ENCODE assay signal across 3 fruit fly cellular contexts in the genomic region with DNA sequence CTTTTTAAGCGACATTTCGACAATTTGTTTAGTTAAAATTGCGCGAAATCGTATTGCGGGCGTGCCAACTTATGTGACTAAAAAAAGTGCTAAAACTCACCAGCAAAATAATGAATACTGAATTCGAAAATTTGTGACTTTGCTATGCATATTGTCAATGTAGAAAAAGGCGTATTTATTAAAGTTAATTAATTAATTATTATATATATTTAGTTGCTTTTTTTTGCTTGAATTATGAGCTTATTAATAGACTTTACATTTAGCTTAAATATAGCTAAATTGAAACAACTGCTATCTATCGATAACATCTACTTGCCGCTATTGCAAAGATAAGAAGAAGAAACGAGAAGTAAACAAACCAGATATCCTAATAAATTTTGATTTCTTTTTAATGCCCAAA.
TF ChIP-seq lines count a peak whose summit lies in the region.

A gene (minus strand): TSS at position 56 of the 400 bp plus-strand sequence.
A gene (plus strand): TSS at position 333 of the 400 bp plus-strand sequence.

- TF ChIP-seq CTCF in whole organism, embryonic (GFP tag; optimal IDR thresholded peaks at IDR 0.05; lab: Kevin White, UChicago) = no peak

TF ChIP-seq in whole organism, embryonic, 481 proteins besides CTCF, POLR2A, EP300 and RAD21 (continues in another document):
- TF ChIP-seq lmd (GFP tag; IDR thresholded peaks at IDR 0.05; lab: Robert Waterston, UW) (no peak), gfzf (GFP tag; optimal IDR thresholded peaks at IDR 0.05; lab: Kevin White, UChicago) (peak; percentile 63), Adf1 (GFP tag; IDR thresholded peaks at IDR 0.05; lab: Robert Waterston, UW) (no peak), lola (GFP tag; optimal IDR thresholded peaks at IDR 0.05; lab: Kevin White, UChicago) (no peak), CG10267 (tag; optimal IDR thresholded peaks at IDR 0.05; lab: Kevin White, UChicago) (peak; percentile 25), CG3726 (GFP tag; IDR thresholded peaks at IDR 0.05; lab: Robert Waterston, UW) (no peak), CG8944 (GFP tag; optimal IDR thresholded peaks at IDR 0.05; lab: Kevin White, UChicago) (no peak), CG4854 (GFP tag; optimal IDR thresholded peaks at IDR 0.05; lab: Kevin White, UChicago) (no peak), Spps (tag; optimal IDR thresholded peaks at IDR 0.05; lab: Kevin White, UChicago) (no peak), knrl (GFP tag; IDR thresholded peaks at IDR 0.05; lab: Robert Waterston, UW; ENCODE audit: partially characterized antibody) (0 out of 3 replicates have a peak, but pooled peaks have one; percentile 16), CG12391 (tag; optimal IDR thresholded peaks at IDR 0.05; lab: Kevin White, UChicago) (peak; percentile 7), CG33557 (GFP tag; optimal IDR thresholded peaks at IDR 0.05; lab: Kevin White, UChicago) (no peak), Atf-2 (GFP tag; optimal IDR thresholded peaks at IDR 0.05; lab: Kevin White, UChicago) (no peak), CG10366 (GFP tag; IDR thresholded peaks at IDR 0.05; lab: Robert Waterston, UW) (no peak), dmrt11E (tag; optimal IDR thresholded peaks at IDR 0.05; lab: Kevin White, UChicago) (no peak), CG4328 (GFP tag; optimal IDR thresholded peaks at IDR 0.05; lab: Kevin White, UChicago) (no peak), CG6683 (GFP tag; optimal IDR thresholded peaks at IDR 0.05; lab: Kevin White, UChicago) (no peak), Meics (GFP tag; optimal IDR thresholded peaks at IDR 0.05; lab: Kevin White, UChicago) (no peak), CG17186 (GFP tag; optimal IDR thresholded peaks at IDR 0.05; lab: Kevin White, UChicago) (no peak), croc (GFP tag; conservative IDR thresholded peaks at IDR 0.05; lab: Robert Waterston, UW) (no peak), CG7839 (tag; optimal IDR thresholded peaks at IDR 0.05; lab: Kevin White, UChicago) (no peak), Rx (GFP tag; IDR thresholded peaks at IDR 0.05; lab: Robert Waterston, UW) (no peak), Lhr (GFP tag; optimal IDR thresholded peaks at IDR 0.05; lab: Kevin White, UChicago) (no peak), HmgD (GFP tag; optimal IDR thresholded peaks at IDR 0.05; lab: Kevin White, UChicago) (no peak), CG6813 (GFP tag; optimal IDR thresholded peaks at IDR 0.05; lab: Kevin White, UChicago) (no peak), sens (GFP tag; lab: Kevin White, UChicago) (peak; percentile 13), Lim3 (GFP tag; IDR thresholded peaks at IDR 0.05; lab: Robert Waterston, UW) (no peak), ara (GFP tag; IDR thresholded peaks at IDR 0.05; lab: Robert Waterston, UW) (no peak), gcm (GFP tag; optimal IDR thresholded peaks at IDR 0.05; lab: Kevin White, UChicago) (no peak), Mad (GFP tag; optimal IDR thresholded peaks at IDR 0.05; lab: Kevin White, UChicago) (no peak)

TF ChIP-seq in whole organism, prepupa, 60 proteins besides CTCF, POLR2A, EP300 and RAD21:
- TF ChIP-seq fkh (GFP tag; optimal IDR thresholded peaks at IDR 0.05; lab: Kevin White, UChicago) (peak; percentile 80), CG6808 (GFP tag; optimal IDR thresholded peaks at IDR 0.05; lab: Kevin White, UChicago) (no peak), Hr39 (GFP tag; optimal IDR thresholded peaks at IDR 0.05; lab: Kevin White, UChicago) (no peak)

TF ChIP-seq in whole organism, wandering third instar larva, 38 proteins besides CTCF, POLR2A, EP300 and RAD21:
- TF ChIP-seq Hr78 (GFP tag; optimal IDR thresholded peaks at IDR 0.05; lab: Kevin White, UChicago) (no peak), dsf (GFP tag; optimal IDR thresholded peaks at IDR 0.05; lab: Kevin White, UChicago; ENCODE audit: borderline replicate concordance) (no peak), Myc (optimal IDR thresholded peaks at IDR 0.05; lab: Kevin White, UChicago) (peak; percentile 56), Mio (GFP tag; optimal IDR thresholded peaks at IDR 0.05; lab: Kevin White, UChicago) (no peak), woc (GFP tag; optimal IDR thresholded peaks at IDR 0.05; lab: Kevin White, UChicago) (peak; percentile 13)
TF ChIP-seq in whole organism, wandering third instar larva: peak in this region for 2.
